Fruit fly (Drosophila melanogaster) whole organism, adult: ENCODE measurements around the gene gw.

Source experiments
- CG7101 ChIP-seq: fragments of 200-800 bp; sonication (Bioruptor generic); optimal IDR thresholded peaks from 2 replicates; lab custom pipeline; 2018; ENCODE audit warnings: missing biosample characterization, mild to moderate bottlenecking, missing genetic modification characterization, moderate library complexity
- Mnt ChIP-seq: fragments of 200-800 bp; sonication (Bioruptor generic); optimal IDR thresholded peaks from 2 replicates; lab custom pipeline; 2016; ENCODE audit warnings: missing biosample characterization, mild to moderate bottlenecking, missing genetic modification characterization
- kay ChIP-seq: fragments of 200-800 bp; sonication (Bioruptor generic); peaks from one replicate; lab custom pipeline; 2016; ENCODE audit warnings: missing biosample characterization, missing genetic modification characterization, borderline replicate concordance

dm6 chr4:629391-629790 is 31.0 kb downstream of the gw start, which contains the start of gene Gat:
- TF ChIP-seq kay (no peak), CG7101 (no peak), Mnt (GFP tag; lab: Kevin White, UChicago) (no peak)
